Worm (Caenorhabditis elegans): ENCODE measurements around the gene E04F6.6.

DNA sequence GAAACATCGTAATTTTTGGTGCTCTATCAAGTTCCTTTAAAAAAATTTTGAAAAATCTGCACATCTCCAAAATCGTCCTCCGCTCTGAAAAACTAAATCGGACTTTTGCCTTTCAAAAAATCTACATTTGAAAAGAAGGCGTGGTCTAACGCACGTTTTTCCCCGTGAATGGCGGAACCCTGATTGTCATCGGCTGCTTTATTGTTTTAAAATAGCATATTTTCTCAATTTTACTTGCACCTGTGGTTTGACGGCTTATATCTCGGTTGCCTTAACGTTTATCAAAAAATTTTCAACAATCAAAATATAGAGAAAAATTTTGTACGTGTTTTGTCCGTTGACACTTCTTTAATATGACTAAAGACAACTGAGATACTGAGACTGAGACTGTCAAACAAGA is 32.6 kb upstream of the E04F6.6 start:
- TF ChIP-seq egl-27 (tag; optimal IDR thresholded peaks at IDR 0.05) (no peak), unc-62 (GFP tag; optimal IDR thresholded peaks at IDR 0.05 in 1 of 2) (no peak), unc-62 (tag; optimal IDR thresholded peaks at IDR 0.05) (no peak), lin-39 (tag; optimal IDR thresholded peaks at IDR 0.05) (no peak), mdt-29 (GFP tag; IDR thresholded peaks at IDR 0.05) (no peak)

Data from whole organism, L4 larva.